Fruit fly (Drosophila melanogaster) whole organism, pupa: ENCODE results near the gene Ptp61F.

ENCODE experiments used
- CG12605 ChIP-seq: fragments of 200-800 bp; sonication (Bioruptor generic); IDR thresholded peaks from 2 replicates; pipeline ENCODE4 v1.3.6; 2022; ENCODE audit warnings: missing biosample characterization, missing genetic modification characterization
- CG32121 ChIP-seq: fragments of 200-800 bp; sonication (Bioruptor generic); IDR thresholded peaks from 2 replicates; pipeline ENCODE4 v1.3.6; 2022; ENCODE audit warnings: missing biosample characterization, missing genetic modification characterization
- CG8301 ChIP-seq: fragments of 200-800 bp; sonication (Bioruptor generic); optimal IDR thresholded peaks from 2 replicates; lab custom pipeline; 2018; ENCODE audit warnings: missing biosample characterization, mild to moderate bottlenecking, missing genetic modification characterization
- EcR ChIP-seq: fragments of 200-800 bp; sonication (Bioruptor generic); optimal IDR thresholded peaks from 3 replicates; lab custom pipeline; 2019; ENCODE audit warnings: missing biosample characterization, missing genetic modification characterization, mild to moderate bottlenecking, moderate library complexity, missing genetic modification reagents
- Ets98B ChIP-seq: fragments of 200-800 bp; sonication (Bioruptor generic); IDR thresholded peaks from 2 replicates; pipeline ENCODE4 v1.3.6; 2022; ENCODE audit warnings: missing biosample characterization, missing genetic modification characterization
- Snoo ChIP-seq: fragments of 200-800 bp; sonication (Bioruptor generic); optimal IDR thresholded peaks from 3 replicates; lab custom pipeline; 2017; ENCODE audit warnings: missing biosample characterization, mild to moderate bottlenecking, missing genetic modification characterization, inconsistent platforms
- gl ChIP-seq: fragments of 200-800 bp; sonication (Bioruptor generic); optimal IDR thresholded peaks from 2 replicates; lab custom pipeline; 2018; ENCODE audit warnings: missing biosample characterization, mild to moderate bottlenecking, missing genetic modification characterization

dm6 chr3L:1495803-1496202 is 20.7 kb upstream of the Ptp61F start:
- TF ChIP-seq EcR (GFP tag; lab: Kevin White, UChicago) (no peak), Ets98B (no peak), CG8301 (tag; lab: Kevin White, UChicago) (no peak), CG32121 (GFP tag; lab: Robert Waterston, UW) (no peak), CG12605 (GFP tag; lab: Robert Waterston, UW) (no peak), gl (tag; lab: Kevin White, UChicago) (no peak), Snoo (tag; lab: Kevin White, UChicago) (no peak)
